Worm (Caenorhabditis elegans): Measurements from ENCODE around the gene F28F9.3.

DNA sequence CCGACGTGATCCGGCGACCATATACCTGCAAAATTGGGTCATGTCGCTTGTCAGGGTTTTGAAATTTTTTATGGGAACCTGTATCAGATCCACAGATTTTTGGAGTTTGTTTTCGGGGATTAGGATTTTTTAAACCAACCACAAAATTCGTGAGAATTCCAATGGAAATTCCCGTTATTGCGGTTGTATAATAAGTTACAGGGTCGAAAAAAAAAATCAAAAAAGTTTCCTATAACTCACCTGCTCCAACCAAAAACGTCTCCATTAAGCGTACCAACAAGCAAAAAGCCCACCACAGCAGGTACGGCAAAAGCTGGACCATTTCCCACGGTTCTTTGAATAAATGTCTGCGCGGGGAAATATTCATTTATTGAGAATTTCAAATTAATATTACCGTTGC, 36.3 kb downstream of the F28F9.3 start:
- TF ChIP-seq mxl-1 (tag; optimal IDR thresholded peaks at IDR 0.05) (no peak), pha-4 (tag; optimal IDR thresholded peaks at IDR 0.05) (no peak), ZK185.1 (tag; optimal IDR thresholded peaks at IDR 0.05; ENCODE audit: poor library complexity, severe bottlenecking) (no peak), unc-62 (GFP tag; optimal IDR thresholded peaks at IDR 0.05) (no peak), snpc-3.4 (tag; optimal IDR thresholded peaks at IDR 0.05) (no peak), hmg-1.2 (GFP tag; IDR thresholded peaks at IDR 0.05) (no peak), madf-10 (tag; optimal IDR thresholded peaks at IDR 0.05) (no peak)
